Fruit fly (Drosophila melanogaster): ENCODE data around the gene CG10154.
A peak's percentile ranks its signal among the peaks of the same experiment; 100 is the strongest.

The CG10154 gene

dm6 chr3L:13474607-13475006 lies 37.7 kb upstream of the CG10154 start, which contains the start of gene CG10089:
Gene CG10089 (minus strand): TSS chr3L:13474787.
- TF ChIP-seq CG8388 (GFP tag; optimal IDR thresholded peaks at IDR 0.05), result no peak
- no peak for TF ChIP-seq lov (optimal IDR thresholded peaks at IDR 0.05)
- no peak for TF ChIP-seq lov (GFP tag; IDR thresholded peaks at IDR 0.05)
- TF ChIP-seq Trl (optimal IDR thresholded peaks at IDR 0.05), result peak in 1 of 2 experiments; percentile 11
- TF ChIP-seq Trl (GFP tag; optimal IDR thresholded peaks at IDR 0.05), result no peak
- TF ChIP-seq CG1792 (GFP tag; optimal IDR thresholded peaks at IDR 0.05), result no peak
- TF ChIP-seq CG2202 (tag; optimal IDR thresholded peaks at IDR 0.05), result no peak
- TF ChIP-seq gem (tag; optimal IDR thresholded peaks at IDR 0.05), result no peak
- TF ChIP-seq ewg (GFP tag; optimal IDR thresholded peaks at IDR 0.05), result peak; percentile 56
- TF ChIP-seq tgo (GFP tag; IDR thresholded peaks at IDR 0.05), result no peak
- peak; percentile 59 for TF ChIP-seq Deaf1 (tag; optimal IDR thresholded peaks at IDR 0.05)
- TF ChIP-seq z (GFP tag; IDR thresholded peaks at IDR 0.05), result peak; percentile 93
- TF ChIP-seq gce (GFP tag; IDR thresholded peaks at IDR 0.05), result no peak
- TF ChIP-seq Med (GFP tag), result peak; percentile 50
- TF ChIP-seq trem (tag; optimal IDR thresholded peaks at IDR 0.05), result no peak
- no peak for TF ChIP-seq CG34422 (GFP tag; IDR thresholded peaks at IDR 0.05)
- TF ChIP-seq CG33557 (GFP tag; optimal IDR thresholded peaks at IDR 0.05), result no peak
- no peak for TF ChIP-seq CG12071 (GFP tag; optimal IDR thresholded peaks at IDR 0.05)
- TF ChIP-seq run (tag; optimal IDR thresholded peaks at IDR 0.05), result no peak
- TF ChIP-seq CG16779 (GFP tag; IDR thresholded peaks at IDR 0.05), result peak; percentile 56; the same call in 1 of the 2 replicates
- TF ChIP-seq amos (GFP tag; IDR thresholded peaks at IDR 0.05; ENCODE audit: partially characterized antibody), result peak; percentile 14; the same call in 1 of the 2 replicates
- no peak for TF ChIP-seq CG8765 (GFP tag; IDR thresholded peaks at IDR 0.05)
- no peak for TF ChIP-seq cad (GFP tag; optimal IDR thresholded peaks at IDR 0.05)
- TF ChIP-seq CG14860 (GFP tag; IDR thresholded peaks at IDR 0.05; ENCODE audit: partially characterized antibody), result no peak

dm6 chr3L:13457133-13457532 lies 20.2 kb upstream of the CG10154 start, which contains the start of gene CG10116:
Gene CG10116 (minus strand): TSS chr3L:13457238.
- peak; percentile 70 for TF ChIP-seq grn (GFP tag; optimal IDR thresholded peaks at IDR 0.05)
- no peak for TF ChIP-seq bbx (GFP tag; IDR thresholded peaks at IDR 0.05; ENCODE audit: partially characterized antibody)
- TF ChIP-seq lmd (GFP tag; IDR thresholded peaks at IDR 0.05), result no peak
- TF ChIP-seq sd (tag; optimal IDR thresholded peaks at IDR 0.05), result peak; percentile 87
- 0 out of 4 replicates have a peak, but pooled peaks have one; percentile 38 for TF ChIP-seq chinmo (GFP tag; IDR thresholded peaks at IDR 0.05; ENCODE audit: partially characterized antibody)
- peak; percentile 78 for TF ChIP-seq exex (tag; optimal IDR thresholded peaks at IDR 0.05)
- peak; percentile 43; the same call in 1 of the 2 replicates for TF ChIP-seq sens-2 (GFP tag; IDR thresholded peaks at IDR 0.05)
- no peak for TF ChIP-seq CG4820 (GFP tag; optimal IDR thresholded peaks at IDR 0.05)

DNA sequence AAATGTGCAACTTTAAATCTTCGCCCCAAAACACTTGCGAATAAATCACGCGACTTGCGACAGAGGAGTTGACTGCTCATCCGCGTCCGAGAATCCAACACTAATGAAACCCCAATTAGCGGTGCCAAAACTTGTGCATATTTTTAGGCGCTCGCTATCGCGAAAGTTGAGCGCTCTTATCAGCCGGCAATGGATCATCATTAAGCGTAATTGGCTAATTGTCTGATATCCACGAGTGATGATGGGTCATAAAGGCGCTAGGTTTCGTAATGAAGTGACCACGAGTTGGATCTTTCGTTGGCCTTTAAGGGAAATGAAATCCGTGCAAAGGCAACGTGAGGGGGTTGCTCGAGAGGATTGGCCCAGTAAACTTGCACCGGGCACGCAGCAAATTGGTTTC lies 17.8 kb upstream of the CG10154 start:
- TF ChIP-seq CG8290 (GFP tag; optimal IDR thresholded peaks at IDR 0.05), result no peak
- TF ChIP-seq CG8290 (tag; optimal IDR thresholded peaks at IDR 0.05), result peak in 1 of 2 experiments; percentile 6
- peak; percentile 81 for TF ChIP-seq exex (tag; optimal IDR thresholded peaks at IDR 0.05)
- TF ChIP-seq lab (GFP tag; optimal IDR thresholded peaks at IDR 0.05), result peak; percentile 19
- no peak for TF ChIP-seq bigmax (GFP tag; optimal IDR thresholded peaks at IDR 0.05)
- no peak for TF ChIP-seq Side (GFP tag; optimal IDR thresholded peaks at IDR 0.05)
- TF ChIP-seq lbe (GFP tag; optimal IDR thresholded peaks at IDR 0.05), result no peak
- TF ChIP-seq B-H2 (GFP tag; optimal IDR thresholded peaks at IDR 0.05), result peak; percentile 3
- no peak for TF ChIP-seq Dip3 (GFP tag; optimal IDR thresholded peaks at IDR 0.05)
- no peak for TF ChIP-seq CG13287 (GFP tag; IDR thresholded peaks at IDR 0.05; ENCODE audit: partially characterized antibody)
- TF ChIP-seq peb (GFP tag; IDR thresholded peaks at IDR 0.05), result no peak
